Worm (Caenorhabditis elegans) whole organism, young adult: ENCODE data around the gene F40G12.10.

Source experiments
- B0035.1 ChIP-seq: sonication (generic microtip); optimal IDR thresholded peaks from 2 replicates; lab custom pipeline; 2016; ENCODE audit warnings: missing genetic modification characterization, mild to moderate bottlenecking, missing compliant biosample characterization, missing genotype, missing genetic modification reagents
- F22D6.2 ChIP-seq: sonication (generic microtip); optimal IDR thresholded peaks from 2 replicates; lab custom pipeline; 2016; ENCODE audit warnings: mild to moderate bottlenecking, missing genetic modification characterization, missing compliant biosample characterization
- F33H1.4 ChIP-seq: fragments of 200-800 bp; sonication (Bioruptor generic); IDR thresholded peaks from 2 replicates; pipeline ENCODE4 v1.3.6; 2022; ENCODE audit warnings: missing genetic modification reagents, missing genetic modification characterization, missing compliant biosample characterization
- F52B5.7 ChIP-seq: sonication (generic microtip); optimal IDR thresholded peaks from 2 replicates; lab custom pipeline; 2016; ENCODE audit warnings: mild to moderate bottlenecking, missing genetic modification characterization, missing compliant biosample characterization
- F57A8.1 ChIP-seq: fragments of 200-800 bp; sonication (Bioruptor generic); optimal IDR thresholded peaks from 2 replicates; lab custom pipeline; 2018; ENCODE audit warnings: mild to moderate bottlenecking, missing genetic modification characterization, moderate library complexity, missing compliant biosample characterization
- F57C9.4 ChIP-seq: sonication (generic microtip); optimal IDR thresholded peaks from 2 replicates; lab custom pipeline; 2017; ENCODE audit warnings: mild to moderate bottlenecking, missing genetic modification characterization, missing compliant biosample characterization
- Y53G8AR.9 ChIP-seq: fragments of 200-800 bp; sonication (Bioruptor generic); conservative IDR thresholded peaks from 2 replicates; pipeline ENCODE4 v1.3.6; 2022; ENCODE audit warnings: missing genetic modification reagents, missing genetic modification characterization, missing compliant biosample characterization
- Y56A3A.18 ChIP-seq: fragments of 200-800 bp; sonication (Bioruptor generic); IDR thresholded peaks from 2 replicates; pipeline ENCODE4 v1.3.6; 2022; ENCODE audit warnings: missing genetic modification reagents, missing genetic modification characterization, missing compliant biosample characterization
- akir-1 ChIP-seq: fragments of 200-800 bp; sonication (Bioruptor generic); optimal IDR thresholded peaks from 2 replicates; lab custom pipeline; 2018; ENCODE audit warnings: mild to moderate bottlenecking, missing genetic modification characterization, moderate library complexity, missing compliant biosample characterization
- atf-7 ChIP-seq: sonication (generic microtip); optimal IDR thresholded peaks from 2 replicates; lab custom pipeline; 2017; ENCODE audit warnings: mild to moderate bottlenecking, missing genetic modification characterization, missing compliant biosample characterization
- athp-1 ChIP-seq: sonication (generic microtip); optimal IDR thresholded peaks from 2 replicates; lab custom pipeline; 2017; ENCODE audit warnings: mild to moderate bottlenecking, missing genetic modification characterization, missing compliant biosample characterization
- attf-5 ChIP-seq: fragments of 200-800 bp; sonication (Bioruptor generic); optimal IDR thresholded peaks from 2 replicates; lab custom pipeline; 2018; ENCODE audit warnings: mild to moderate bottlenecking, missing genetic modification characterization, missing compliant biosample characterization
- attf-6 ChIP-seq: fragments of 200-800 bp; sonication (Bioruptor generic); IDR thresholded peaks from 2 replicates; pipeline ENCODE4 v1.3.6; 2022; ENCODE audit warnings: missing genetic modification reagents, missing genetic modification characterization, missing compliant biosample characterization
- bed-2 ChIP-seq: fragments of 200-800 bp; sonication (Bioruptor generic); IDR thresholded peaks from 2 replicates; pipeline ENCODE4 v1.3.6; 2022; ENCODE audit warnings: missing genetic modification reagents, missing genetic modification characterization, missing compliant biosample characterization
- ceh-27 ChIP-seq: fragments of 200-800 bp; sonication (Bioruptor generic); optimal IDR thresholded peaks from 2 replicates; lab custom pipeline; 2018; ENCODE audit warnings: mild to moderate bottlenecking, missing genetic modification characterization, moderate library complexity, missing compliant biosample characterization
- dpff-1 ChIP-seq: sonication (generic microtip); optimal IDR thresholded peaks from 2 replicates; lab custom pipeline; 2017; ENCODE audit warnings: mild to moderate bottlenecking, missing genetic modification characterization, missing compliant biosample characterization
- dpl-1 ChIP-seq: fragments of 150-350 bp; optimal IDR thresholded peaks from 2 replicates; lab custom pipeline; 2014; ENCODE audit warnings: missing biosample characterization, missing genetic modification reagents, missing genetic modification characterization
- ekl-4 ChIP-seq: fragments of 200-800 bp; sonication (Bioruptor generic); IDR thresholded peaks from 2 replicates; pipeline ENCODE4 v1.3.6; 2022; ENCODE audit warnings: missing genetic modification reagents, missing genetic modification characterization, missing compliant biosample characterization
- ets-4 ChIP-seq: fragments of 200-800 bp; sonication (Bioruptor generic); optimal IDR thresholded peaks from 2 replicates; lab custom pipeline; 2018; ENCODE audit warnings: mild to moderate bottlenecking, missing genetic modification characterization, missing compliant biosample characterization
- gei-17 ChIP-seq: fragments of 200-800 bp; sonication (Bioruptor generic); optimal IDR thresholded peaks from 2 replicates; lab custom pipeline; 2018; ENCODE audit warnings: mild to moderate bottlenecking, missing genetic modification characterization, missing compliant biosample characterization
- hmg-1.2 ChIP-seq: fragments of 200-800 bp; sonication (Bioruptor generic); IDR thresholded peaks from 2 replicates; pipeline ENCODE4 v1.3.6; 2022; ENCODE audit warnings: missing genetic modification reagents, missing genetic modification characterization, missing compliant biosample characterization
- hmg-20 ChIP-seq: fragments of 200-800 bp; sonication (Bioruptor generic); IDR thresholded peaks from 2 replicates; pipeline ENCODE4 v1.3.6; 2022; ENCODE audit warnings: missing genetic modification reagents, missing genetic modification characterization, missing compliant biosample characterization
- hrde-1 ChIP-seq: sonication (generic microtip); optimal IDR thresholded peaks from 2 replicates; lab custom pipeline; 2016; ENCODE audit warnings: missing genetic modification characterization, mild to moderate bottlenecking, missing compliant biosample characterization, moderate library complexity, missing genotype, missing genetic modification reagents, borderline replicate concordance
- let-526 ChIP-seq: fragments of 200-800 bp; sonication (Bioruptor generic); IDR thresholded peaks from 2 replicates; pipeline ENCODE4 v1.3.6; 2022; ENCODE audit warnings: missing genetic modification reagents, missing genetic modification characterization, missing compliant biosample characterization
- let-607 ChIP-seq, 2 experiments: fragments of 200-800 bp in 1 of 2; sonication (Bioruptor generic) in 1 of 2; sonication (generic microtip) in 1 of 2; optimal IDR thresholded peaks; 2 replicates each; lab custom pipeline; 2016 to 2018; ENCODE audit warnings: mild to moderate bottlenecking in 2 of 2, missing compliant biosample characterization in 2 of 2, missing genetic modification characterization in 2 of 2, moderate library complexity in 2 of 2, missing genotype in 1 of 2
- lin-54 ChIP-seq: fragments of 200-800 bp; sonication (Bioruptor generic); optimal IDR thresholded peaks from 2 replicates; lab custom pipeline; 2018; ENCODE audit warnings: mild to moderate bottlenecking, missing genetic modification characterization, missing compliant biosample characterization
- madf-3 ChIP-seq: fragments of 200-800 bp; sonication (Bioruptor generic); IDR thresholded peaks from 2 replicates; pipeline ENCODE4 v1.3.6; 2022; ENCODE audit warnings: missing genetic modification reagents, missing genetic modification characterization, missing compliant biosample characterization
- mcd-1 ChIP-seq: fragments of 200-800 bp; sonication (Bioruptor generic); IDR thresholded peaks from 2 replicates; pipeline ENCODE4 v1.3.6; 2022; ENCODE audit warnings: missing genetic modification reagents, missing genetic modification characterization, missing compliant biosample characterization
- mes-4 ChIP-seq: sonication (generic microtip); optimal IDR thresholded peaks from 2 replicates; lab custom pipeline; 2016; ENCODE audit warnings: missing genotype, missing genetic modification characterization, missing compliant biosample characterization
- nfya-1 ChIP-seq: sonication (generic microtip); optimal IDR thresholded peaks from 2 replicates; lab custom pipeline; 2017; ENCODE audit warnings: antibody characterized with exemption, missing compliant biosample characterization, missing genetic modification characterization, borderline replicate concordance; ENCODE audit not compliant: insufficient read depth
- rec-8 ChIP-seq, 2 experiments: sonication (generic microtip); optimal IDR thresholded peaks; 2 replicates each; lab custom pipeline; 2016; ENCODE audit warnings: mild to moderate bottlenecking in 2 of 2, missing genetic modification characterization in 2 of 2, missing genetic modification reagents in 2 of 2, missing genotype in 2 of 2, missing biosample characterization in 1 of 2, missing compliant biosample characterization in 1 of 2, moderate library complexity in 1 of 2
- repo-1 ChIP-seq: sonication (generic microtip); optimal IDR thresholded peaks from 2 replicates; lab custom pipeline; 2017; ENCODE audit warnings: mild to moderate bottlenecking, missing genetic modification characterization, missing compliant biosample characterization
- snpc-4 ChIP-seq, 5 experiments: fragments of 150-350 bp in 1 of 5; sonication (generic microtip) in 4 of 5; optimal IDR thresholded peaks; 2 replicates each; lab custom pipeline; 2014 to 2018; ENCODE audit warnings: missing genetic modification characterization in 5 of 5, missing biosample characterization in 3 of 5, antibody characterized with exemption in 2 of 5, mild to moderate bottlenecking in 2 of 5, missing compliant biosample characterization in 2 of 5, missing genotype in 2 of 5, moderate library complexity in 2 of 5, missing genetic modification reagents in 1 of 5
- tbp1 ChIP-seq: fragments of 200-800 bp; sonication (Bioruptor generic); optimal IDR thresholded peaks from 2 replicates; lab custom pipeline; 2018; ENCODE audit warnings: mild to moderate bottlenecking, missing genetic modification characterization, missing compliant biosample characterization
- unc-62 ChIP-seq: fragments of 150-350 bp; optimal IDR thresholded peaks from 2 replicates; lab custom pipeline; 2014; ENCODE audit warnings: missing biosample characterization, missing genetic modification reagents, missing genetic modification characterization
- zfh-2 ChIP-seq: fragments of 200-800 bp; sonication (Bioruptor generic); conservative IDR thresholded peaks from 2 replicates; pipeline ENCODE4 v1.3.6; 2022; ENCODE audit warnings: missing genetic modification reagents, missing genetic modification characterization, missing compliant biosample characterization

The F40G12.10 gene

ce11 chrV:14327776-14328175 lies 44.4 kb downstream of the F40G12.10 start, which contains the start of gene F47B8.5:
Gene F47B8.5, minus strand, starts transcription at chrV:14327876.
- no peak for TF ChIP-seq let-607 (tag; optimal IDR thresholded peaks at IDR 0.05; lab: Kevin White, UChicago)
- no peak for TF ChIP-seq F22D6.2 (tag; lab: Kevin White, UChicago)
- TF ChIP-seq hmg-1.2 (GFP tag; lab: Robert Waterston, UW): no peak
- TF ChIP-seq ekl-4 (GFP tag; lab: Robert Waterston, UW): no peak
- TF ChIP-seq snpc-4 (GFP tag; optimal IDR thresholded peaks at IDR 0.05; lab: Kevin White, UChicago): no peak
- TF ChIP-seq snpc-4 (tag; optimal IDR thresholded peaks at IDR 0.05; lab: Kevin White, UChicago): no peak
- TF ChIP-seq gei-17: no peak
- no peak for TF ChIP-seq mes-4 (tag; lab: Kevin White, UChicago)
- no peak for TF ChIP-seq let-526 (GFP tag; lab: Robert Waterston, UW)
- TF ChIP-seq Y53G8AR.9: no peak
- TF ChIP-seq nfya-1 (tag; lab: Kevin White, UChicago): no peak

DNA sequence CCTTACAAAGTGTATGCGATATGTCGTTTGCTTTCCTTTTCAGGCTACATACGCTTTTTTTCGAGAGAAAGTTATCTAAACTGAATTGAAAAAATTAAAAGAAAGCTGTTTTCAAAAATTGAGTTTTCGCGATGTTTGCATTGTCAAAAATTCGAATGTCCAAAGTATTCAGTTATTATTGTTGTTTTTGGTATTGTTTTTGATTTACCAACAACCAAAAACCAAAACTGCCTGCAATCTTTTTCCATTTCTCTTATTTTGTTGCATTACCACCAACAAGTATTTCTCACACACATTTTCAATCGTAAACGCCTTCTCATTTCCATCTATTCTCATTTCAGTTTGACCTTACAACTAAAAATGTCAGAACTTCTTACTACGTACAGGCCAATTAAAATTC lies 45.5 kb downstream of the F40G12.10 start, which contains the start of gene pepm-1:
Gene pepm-1 (plus strand): TSS at position 301 of the 400 bp plus-strand sequence.
- no peak for TF ChIP-seq mcd-1 (GFP tag; lab: Robert Waterston, UW)
- TF ChIP-seq nfya-1 (tag; lab: Kevin White, UChicago): no peak
- no peak for TF ChIP-seq attf-6 (GFP tag; lab: Robert Waterston, UW)
- TF ChIP-seq bed-2 (GFP tag; lab: Robert Waterston, UW): no peak

ce11 chrV:14331477-14331876 lies 48.1 kb downstream of the F40G12.10 start, which contains the start of gene F47B8.8:
Gene F47B8.8, plus strand, starts transcription at chrV:14331733.
- TF ChIP-seq dpff-1 (tag; lab: Kevin White, UChicago) (no peak), dpl-1 (GFP tag; lab: Kevin White, UChicago) (no peak), attf-5 (GFP tag; lab: Kevin White, UChicago) (no peak), athp-1 (tag; lab: Kevin White, UChicago) (no peak), Y56A3A.18 (GFP tag; lab: Robert Waterston, UW) (no peak)

DNA sequence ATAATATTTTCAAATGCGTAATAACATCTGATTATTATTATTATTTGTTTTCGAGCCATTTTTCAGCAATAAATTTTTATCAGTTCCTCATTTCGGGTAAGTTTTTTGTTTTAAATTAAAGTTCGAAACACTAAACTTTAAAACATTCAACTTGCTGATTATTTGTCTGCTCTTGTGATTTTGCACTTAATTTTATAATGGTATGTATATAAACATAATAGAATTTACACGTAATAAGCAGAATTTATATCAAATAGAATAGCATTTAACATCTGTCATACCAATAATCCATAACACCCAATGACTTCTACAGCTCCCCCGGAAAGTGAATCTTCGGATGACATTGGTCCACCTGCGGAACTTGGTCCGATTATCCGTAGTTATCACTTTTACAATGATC lies 49.8 kb downstream of the F40G12.10 start, which contains the start of gene srm-4:
Gene srm-4 (plus strand): TSS at position 301 of the 400 bp plus-strand sequence.
- no peak for TF ChIP-seq ets-4 (GFP tag; lab: Kevin White, UChicago)

DNA sequence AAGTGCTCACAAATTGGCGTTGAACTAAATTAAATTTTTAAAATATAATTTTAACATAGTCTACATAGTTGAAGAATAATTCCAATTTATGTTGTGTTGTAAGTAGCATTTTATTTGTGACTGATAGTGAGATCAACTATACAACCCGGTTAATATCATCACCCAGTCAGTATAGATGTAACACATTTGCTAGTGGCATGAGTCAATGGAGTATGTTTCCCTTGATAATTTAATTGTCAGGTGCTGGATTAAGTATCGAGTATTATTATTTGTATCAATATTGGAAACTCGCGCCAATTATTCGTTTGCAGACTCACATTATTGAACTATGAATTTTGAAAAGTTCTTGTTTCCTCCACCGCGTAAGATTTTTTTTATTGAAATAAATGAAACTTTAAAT lies 51.6 kb downstream of the F40G12.10 start, which contains the start of gene srm-5:
Gene srm-5 (plus strand): TSS at position 301 of the 400 bp plus-strand sequence.
- TF ChIP-seq ceh-27 (no peak), lin-54 (GFP tag; lab: Kevin White, UChicago) (no peak), F57C9.4 (tag; lab: Kevin White, UChicago) (no peak), hrde-1 (tag; lab: Kevin White, UChicago) (no peak), F57A8.1 (GFP tag; lab: Kevin White, UChicago) (no peak), tbp1 (no peak), madf-3 (GFP tag; lab: Robert Waterston, UW) (no peak), unc-62 (no peak), akir-1 (GFP tag; lab: Kevin White, UChicago) (no peak), repo-1 (tag; lab: Kevin White, UChicago) (no peak), rec-8 (tag; optimal IDR thresholded peaks at IDR 0.05; lab: Kevin White, UChicago) (no peak), atf-7 (tag; lab: Kevin White, UChicago) (no peak), F33H1.4 (no peak), zfh-2 (GFP tag; lab: Robert Waterston, UW) (no peak), hmg-20 (GFP tag; lab: Robert Waterston, UW) (no peak), F52B5.7 (tag; lab: Kevin White, UChicago) (no peak), B0035.1 (no peak), dpl-1 (GFP tag; lab: Kevin White, UChicago) (no peak)
- TF ChIP-seq, all 124 proteins: peak for 0
